Worm (Caenorhabditis elegans): ENCODE results near the gene cfz-2.

Gene cfz-2

ce11 chrV:3454620-3455019 lies 9.9 kb upstream of the cfz-2 start:
- TF ChIP-seq lir-1 (GFP tag; conservative IDR thresholded peaks at IDR 0.05) = no peak
- no peak for TF ChIP-seq him-1 (tag; optimal IDR thresholded peaks at IDR 0.05)
- no peak for TF ChIP-seq ceh-58 (GFP tag; IDR thresholded peaks at IDR 0.05)
- no peak for TF ChIP-seq F22D6.2 (tag; optimal IDR thresholded peaks at IDR 0.05)
- TF ChIP-seq F49E8.2 (tag; optimal IDR thresholded peaks at IDR 0.05; ENCODE audit: insufficient read depth) = no peak
- TF ChIP-seq tlf-1 (GFP tag; optimal IDR thresholded peaks at IDR 0.05) = no peak
- no peak for TF ChIP-seq attf-3 (GFP tag; conservative IDR thresholded peaks at IDR 0.05)
- no peak for TF ChIP-seq Y95B8A.8 (GFP tag; IDR thresholded peaks at IDR 0.05)

DNA sequence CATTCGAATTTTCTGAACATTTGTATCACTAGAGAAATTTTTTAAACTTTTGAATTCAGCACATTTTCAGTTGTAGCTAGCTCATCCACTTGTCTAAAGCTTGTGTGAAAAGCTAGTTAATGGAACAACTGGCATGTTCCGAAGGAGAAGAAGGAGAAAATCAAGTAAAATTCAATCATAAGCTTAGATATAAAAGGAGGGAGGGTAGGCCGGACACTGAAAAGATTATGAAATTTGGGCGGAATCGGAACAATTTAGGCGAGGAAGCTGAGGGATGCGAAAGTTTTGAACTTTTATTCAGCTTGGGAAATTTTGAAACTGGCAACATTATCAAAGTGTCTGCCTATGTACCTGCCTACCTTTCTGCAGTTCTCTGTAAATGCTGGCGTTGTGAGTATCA lies 7.8 kb upstream of the cfz-2 start:
- TF ChIP-seq F57A8.1 (GFP tag; optimal IDR thresholded peaks at IDR 0.05) = no peak
- TF ChIP-seq T07F8.4 (tag; optimal IDR thresholded peaks at IDR 0.05) = no peak
- no peak for TF ChIP-seq F22D6.2 (tag; optimal IDR thresholded peaks at IDR 0.05)
- TF ChIP-seq ztf-6 (GFP tag; IDR thresholded peaks at IDR 0.05) = no peak
- no peak for TF ChIP-seq F49E8.2 (tag; optimal IDR thresholded peaks at IDR 0.05; ENCODE audit: insufficient read depth)
- TF ChIP-seq unc-62 (GFP tag; optimal IDR thresholded peaks at IDR 0.05) = no peak
- no peak for TF ChIP-seq lin-40 (tag; optimal IDR thresholded peaks at IDR 0.05)
- TF ChIP-seq hsf-1 (GFP tag; IDR thresholded peaks at IDR 0.05) = no peak
- TF ChIP-seq F23B12.7 (tag; optimal IDR thresholded peaks at IDR 0.05; ENCODE audit: insufficient read depth) = no peak
- TF ChIP-seq ztf-28 (GFP tag; IDR thresholded peaks at IDR 0.05) = no peak
- TF ChIP-seq repo-1 (tag; optimal IDR thresholded peaks at IDR 0.05) = no peak
- no peak for TF ChIP-seq hmg-1.2 (GFP tag; IDR thresholded peaks at IDR 0.05)
- no peak for TF ChIP-seq attf-3 (GFP tag; conservative IDR thresholded peaks at IDR 0.05)

ce11 chrV:3451646-3452045 lies 7.0 kb upstream of the cfz-2 start:
- no peak for TF ChIP-seq hrde-1 (tag; optimal IDR thresholded peaks at IDR 0.05; ENCODE audit: borderline replicate concordance)
- TF ChIP-seq lin-40 (tag; optimal IDR thresholded peaks at IDR 0.05) = no peak
- TF ChIP-seq nfya-2 (GFP tag; IDR thresholded peaks at IDR 0.05) = no peak
- TF ChIP-seq tbx-9 (tag; optimal IDR thresholded peaks at IDR 0.05; ENCODE audit: borderline replicate concordance) = no peak
- no peak for TF ChIP-seq gei-17 (GFP tag; optimal IDR thresholded peaks at IDR 0.05)
- no peak for TF ChIP-seq sea-2 (GFP tag; IDR thresholded peaks at IDR 0.05)
- no peak for TF ChIP-seq F10E7.11 (tag; optimal IDR thresholded peaks at IDR 0.05)
- TF ChIP-seq B0035.1 (tag; optimal IDR thresholded peaks at IDR 0.05) = no peak
- no peak for TF ChIP-seq madf-3 (GFP tag; IDR thresholded peaks at IDR 0.05)
- TF ChIP-seq snpc-3.4 (tag; optimal IDR thresholded peaks at IDR 0.05) = no peak
- no peak for TF ChIP-seq lir-1 (GFP tag; conservative IDR thresholded peaks at IDR 0.05)
- no peak for TF ChIP-seq dox-1 (GFP tag; IDR thresholded peaks at IDR 0.05)

DNA sequence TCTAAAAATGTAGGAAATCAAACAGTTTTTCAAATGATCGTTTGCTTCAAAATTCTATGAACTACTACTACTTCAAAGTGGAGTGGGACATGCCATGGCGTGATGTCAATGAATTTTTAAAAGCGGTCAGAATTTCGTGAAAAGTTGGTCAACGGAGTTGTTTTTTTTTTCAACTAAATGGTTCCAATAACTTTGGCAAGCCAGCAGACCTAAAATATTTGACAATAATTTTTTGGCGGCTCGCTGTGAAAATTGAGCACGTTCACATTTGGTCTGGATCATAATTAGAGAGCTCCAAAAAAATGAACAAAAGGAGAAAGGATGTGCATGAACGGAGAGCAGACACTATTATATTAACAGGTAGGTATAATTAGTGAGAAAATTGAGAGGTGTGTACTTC lies 5.7 kb upstream of the cfz-2 start:
- no peak for TF ChIP-seq ztf-28 (GFP tag; IDR thresholded peaks at IDR 0.05)
- TF ChIP-seq lin-54 (GFP tag; optimal IDR thresholded peaks at IDR 0.05) = no peak
- no peak for TF ChIP-seq ama-1 (optimal IDR thresholded peaks at IDR 0.05)
- TF ChIP-seq ama-1 (GFP tag; optimal IDR thresholded peaks at IDR 0.05) = no peak
- TF ChIP-seq let-607 (tag; optimal IDR thresholded peaks at IDR 0.05) = no peak
- TF ChIP-seq attf-6 (GFP tag; IDR thresholded peaks at IDR 0.05) = no peak
- no peak for TF ChIP-seq madf-8 (GFP tag; conservative IDR thresholded peaks at IDR 0.05)
- no peak for TF ChIP-seq hmg-20 (GFP tag; IDR thresholded peaks at IDR 0.05)

Measured in whole organism, young adult.